Fruit fly (Drosophila melanogaster) whole organism, prepupa: Measurements from ENCODE around the gene Sid.

Experiments
- CG34406 ChIP-seq: fragments of 200-800 bp; sonication (Bioruptor generic); optimal IDR thresholded peaks from 3 replicates; lab custom pipeline; 2016; ENCODE audit warnings: missing biosample characterization, missing genetic modification characterization
- Eip93F ChIP-seq: fragments of 200-800 bp; sonication (Bioruptor generic); optimal IDR thresholded peaks from 2 replicates; lab custom pipeline; 2016; ENCODE audit warnings: missing biosample characterization, mild to moderate bottlenecking, missing genetic modification characterization
- fkh ChIP-seq: fragments of 200-800 bp; sonication (Bioruptor generic); optimal IDR thresholded peaks from 3 replicates; lab custom pipeline; 2017; ENCODE audit warnings: missing biosample characterization, mild to moderate bottlenecking, missing genetic modification characterization, moderate library complexity
- spab ChIP-seq: fragments of 200-800 bp; sonication (Bioruptor generic); optimal IDR thresholded peaks from 2 replicates; lab custom pipeline; 2017; ENCODE audit warnings: missing biosample characterization, mild to moderate bottlenecking, missing genetic modification characterization, missing genetic modification reagents

dm6 chr3R:28687969-28688368, 17.5 kb downstream of the Sid start:
- TF ChIP-seq CG34406, result no peak
- peak; percentile 12 for TF ChIP-seq fkh
- no peak for TF ChIP-seq Eip93F (GFP tag; lab: Kevin White, UChicago)
- no peak for TF ChIP-seq spab (GFP tag; lab: Kevin White, UChicago)
